Fruit fly (Drosophila melanogaster) whole organism, prepupa: Measurements from ENCODE around the gene CG3652.
A peak's percentile ranks its signal among the peaks of the same experiment; 100 is the strongest.

Experiments
- CG11902 ChIP-seq: fragments of 200-800 bp; sonication (Bioruptor generic); optimal IDR thresholded peaks from 3 replicates; lab custom pipeline; 2016; ENCODE audit warnings: missing biosample characterization, missing genetic modification characterization
- CG15336 ChIP-seq: fragments of 200-800 bp; sonication (Bioruptor generic); IDR thresholded peaks from 2 replicates; pipeline ENCODE4 v1.3.6; 2022; ENCODE audit warnings: missing biosample characterization, missing genetic modification characterization
- CG1621 ChIP-seq: fragments of 200-800 bp; sonication (Bioruptor generic); optimal IDR thresholded peaks from 3 replicates; lab custom pipeline; 2018; ENCODE audit warnings: missing biosample characterization, mild to moderate bottlenecking, missing genetic modification characterization
- CG3032 ChIP-seq: fragments of 200-800 bp; optimal IDR thresholded peaks from 2 replicates; lab custom pipeline; 2019; ENCODE audit warnings: missing biosample characterization, mild to moderate bottlenecking, missing genetic modification characterization, moderate library complexity
- CG34406 ChIP-seq: fragments of 200-800 bp; sonication (Bioruptor generic); optimal IDR thresholded peaks from 3 replicates; lab custom pipeline; 2016; ENCODE audit warnings: missing biosample characterization, missing genetic modification characterization
- CG4318 ChIP-seq: fragments of 200-800 bp; sonication (Bioruptor generic); optimal IDR thresholded peaks from 3 replicates; lab custom pipeline; 2017; ENCODE audit warnings: missing biosample characterization, mild to moderate bottlenecking, missing genetic modification characterization
- CG6163 ChIP-seq: fragments of 200-800 bp; sonication (Bioruptor generic); IDR thresholded peaks from 3 replicates; pipeline ENCODE4 v1.3.6; 2022; ENCODE audit warnings: missing biosample characterization, missing genetic modification characterization
- CG6276 ChIP-seq: fragments of 200-800 bp; sonication (Bioruptor generic); optimal IDR thresholded peaks from 2 replicates; lab custom pipeline; 2017; ENCODE audit warnings: missing biosample characterization, mild to moderate bottlenecking, missing genetic modification characterization
- CG6808 ChIP-seq: fragments of 200-800 bp; sonication (Bioruptor generic); optimal IDR thresholded peaks from 3 replicates; lab custom pipeline; 2017; ENCODE audit warnings: missing biosample characterization, missing genetic modification characterization, mild to moderate bottlenecking, moderate library complexity, missing genetic modification reagents
- CG6854 ChIP-seq: fragments of 200-800 bp; sonication (Bioruptor generic); optimal IDR thresholded peaks from 2 replicates; lab custom pipeline; 2017; ENCODE audit warnings: missing biosample characterization, mild to moderate bottlenecking, missing genetic modification characterization
- CG7368 ChIP-seq: fragments of 200-800 bp; sonication (Bioruptor generic); optimal IDR thresholded peaks from 3 replicates; lab custom pipeline; 2016; ENCODE audit warnings: missing biosample characterization, missing genetic modification characterization
- CG8119 ChIP-seq: fragments of 200-800 bp; sonication (Bioruptor generic); IDR thresholded peaks from 3 replicates; pipeline ENCODE4 v1.3.6; 2022; ENCODE audit warnings: missing biosample characterization, missing genetic modification characterization
- CG8319 ChIP-seq: fragments of 200-800 bp; sonication (Bioruptor generic); optimal IDR thresholded peaks from 3 replicates; lab custom pipeline; 2016; ENCODE audit warnings: missing biosample characterization, missing genetic modification characterization
- CG9139 ChIP-seq: fragments of 200-800 bp; sonication (Bioruptor generic); optimal IDR thresholded peaks from 3 replicates; lab custom pipeline; 2017; ENCODE audit warnings: missing biosample characterization, mild to moderate bottlenecking, missing genetic modification characterization
- Eip75B ChIP-seq: fragments of 200-800 bp; sonication (Bioruptor generic); optimal IDR thresholded peaks from 3 replicates; lab custom pipeline; 2016; ENCODE audit warnings: missing biosample characterization, missing genetic modification characterization
- Eip78C ChIP-seq: fragments of 200-800 bp; sonication (Bioruptor generic); peaks from one replicate; lab custom pipeline; 2016; ENCODE audit warnings: missing biosample characterization, missing genetic modification characterization
- Ets21C ChIP-seq: fragments of 200-800 bp; sonication (Bioruptor generic); optimal IDR thresholded peaks from 3 replicates; lab custom pipeline; 2016; ENCODE audit warnings: missing biosample characterization, missing genetic modification characterization
- Ets96B ChIP-seq: fragments of 200-800 bp; optimal IDR thresholded peaks from 2 replicates; lab custom pipeline; 2019; ENCODE audit warnings: missing biosample characterization, mild to moderate bottlenecking, missing genetic modification characterization, moderate library complexity
- Gug ChIP-seq: fragments of 200-800 bp; sonication (Bioruptor generic); IDR thresholded peaks from 2 replicates; pipeline ENCODE4 v1.3.6; 2022; ENCODE audit warnings: missing biosample characterization, missing genetic modification characterization
- Hr39 ChIP-seq: fragments of 200-800 bp; sonication (Bioruptor generic); optimal IDR thresholded peaks from 2 replicates; lab custom pipeline; 2016; ENCODE audit warnings: missing biosample characterization, missing genetic modification characterization
- Lpt ChIP-seq: fragments of 200-800 bp; sonication (Bioruptor generic); optimal IDR thresholded peaks from 3 replicates; lab custom pipeline; 2016; ENCODE audit warnings: missing biosample characterization, missing genetic modification characterization
- OdsH ChIP-seq: fragments of 200-800 bp; sonication (Bioruptor generic); optimal IDR thresholded peaks from 3 replicates; lab custom pipeline; 2016; ENCODE audit warnings: missing biosample characterization, missing genetic modification characterization
- cyc ChIP-seq: fragments of 200-800 bp; sonication (Bioruptor generic); optimal IDR thresholded peaks from 3 replicates; lab custom pipeline; 2016; ENCODE audit warnings: missing biosample characterization, missing genetic modification characterization
- dsx ChIP-seq: fragments of 200-800 bp; optimal IDR thresholded peaks from 3 replicates; lab custom pipeline; 2019; ENCODE audit warnings: missing biosample characterization, mild to moderate bottlenecking, missing genetic modification characterization, moderate library complexity; ENCODE audit not compliant: poor library complexity, severe bottlenecking
- eg ChIP-seq: fragments of 200-800 bp; sonication (Bioruptor generic); IDR thresholded peaks from 3 replicates; pipeline ENCODE4 v1.3.6; 2022; ENCODE audit warnings: missing biosample characterization, missing genetic modification characterization
- fkh ChIP-seq: fragments of 200-800 bp; sonication (Bioruptor generic); optimal IDR thresholded peaks from 3 replicates; lab custom pipeline; 2017; ENCODE audit warnings: missing biosample characterization, mild to moderate bottlenecking, missing genetic modification characterization, moderate library complexity
- lz ChIP-seq: fragments of 200-800 bp; sonication (Bioruptor generic); optimal IDR thresholded peaks from 3 replicates; lab custom pipeline; 2016; ENCODE audit warnings: missing biosample characterization, missing genetic modification characterization
- spab ChIP-seq: fragments of 200-800 bp; sonication (Bioruptor generic); optimal IDR thresholded peaks from 2 replicates; lab custom pipeline; 2017; ENCODE audit warnings: missing biosample characterization, mild to moderate bottlenecking, missing genetic modification characterization, missing genetic modification reagents
- ss ChIP-seq, 2 experiments: fragments of 200-800 bp; sonication (Bioruptor generic); optimal IDR thresholded peaks; 2 replicates in 1 of 2; 3 replicates in 1 of 2; lab custom pipeline; 2017 to 2018; ENCODE audit warnings: mild to moderate bottlenecking in 2 of 2, missing biosample characterization in 2 of 2, missing genetic modification characterization in 2 of 2, moderate library complexity in 1 of 2
- svp ChIP-seq: fragments of 200-800 bp; sonication (Bioruptor generic); peaks from one replicate; lab custom pipeline; 2016; ENCODE audit warnings: missing biosample characterization, missing genetic modification characterization

Gene CG3652

DNA sequence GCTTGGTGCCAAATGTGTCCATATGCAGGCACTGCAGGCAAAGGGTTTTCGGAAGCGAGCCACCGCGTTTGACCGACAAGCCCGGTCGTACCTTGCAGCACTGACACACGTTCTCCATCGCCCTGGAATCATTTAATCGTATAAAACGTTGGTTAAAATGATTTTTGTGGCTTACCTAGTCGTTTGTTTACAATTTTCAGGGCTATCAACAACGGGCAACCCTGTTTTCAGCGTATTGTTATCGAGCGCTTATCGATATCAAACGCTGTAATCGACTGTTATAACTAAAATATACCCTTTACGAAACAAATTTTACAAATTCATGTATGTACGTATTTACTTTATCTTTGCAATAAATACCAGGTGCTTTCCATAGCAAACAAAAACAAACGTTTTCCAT lies 11.2 kb downstream of the CG3652 start, which contains the start of gene CG17612:
TSS of gene CG17612 (minus strand) at position 214 of the 400 bp plus-strand sequence.
- TF ChIP-seq eg (GFP tag; lab: Robert Waterston, UW) (no peak), fkh (GFP tag; lab: Kevin White, UChicago) (peak; percentile 75)

DNA sequence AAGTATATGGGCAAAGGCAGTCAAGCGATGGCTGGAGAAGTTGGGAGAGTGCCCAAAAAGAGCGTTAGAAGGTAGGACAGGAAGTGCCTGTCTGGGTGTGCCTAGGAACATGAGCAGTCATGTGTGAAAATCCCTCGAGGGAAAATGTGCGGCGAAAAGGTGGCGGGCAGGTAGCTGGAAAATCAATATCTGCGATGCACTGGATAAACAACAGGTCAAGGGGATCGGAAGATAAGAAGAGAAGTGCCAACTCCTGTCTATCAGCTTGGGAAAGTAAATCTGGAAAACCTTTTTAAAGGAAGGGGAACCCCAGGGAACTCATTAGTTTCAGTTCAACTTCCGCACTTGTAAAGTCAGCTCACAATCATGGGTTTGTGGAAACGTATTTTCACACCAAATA lies 15.3 kb downstream of the CG3652 start:
- TF ChIP-seq CG34406 (GFP tag; lab: Kevin White, UChicago) (no peak), CG8319 (GFP tag; lab: Kevin White, UChicago) (no peak), Ets96B (tag; lab: Kevin White, UChicago) (no peak)

DNA sequence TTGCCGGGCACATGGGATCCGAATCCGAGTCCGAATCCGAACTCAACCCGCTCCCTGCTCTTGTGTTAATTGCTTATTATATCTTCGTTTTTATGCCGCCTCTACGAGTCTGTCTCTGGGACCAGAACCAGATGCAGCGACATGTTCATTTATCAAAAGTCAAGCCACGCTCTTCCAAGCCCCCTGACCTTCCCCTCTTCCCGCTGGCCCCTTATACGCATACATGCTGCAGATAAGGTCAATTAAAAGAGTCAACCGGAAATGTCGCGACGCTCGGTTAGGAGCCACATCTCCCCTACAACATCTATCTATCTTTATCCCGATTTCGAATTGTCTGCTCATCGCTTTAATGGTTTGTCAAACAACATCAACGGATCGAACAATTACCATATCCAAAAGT lies 15.9 kb downstream of the CG3652 start:
- TF ChIP-seq svp (GFP tag; lab: Kevin White, UChicago) (peak; percentile 55), CG1621 (tag; lab: Kevin White, UChicago) (no peak), Eip75B (no peak)
- TF ChIP-seq, all 60 proteins: peak for 1

- TF ChIP-seq CG15336 (GFP tag; lab: Robert Waterston, UW), result peak; percentile 25; the same call in 1 of the 2 replicates
- no peak for TF ChIP-seq CG4318 (GFP tag; lab: Kevin White, UChicago)
- TF ChIP-seq Lpt (GFP tag; lab: Kevin White, UChicago), result peak; percentile 56
- peak; percentile 2 for TF ChIP-seq Ets96B (tag; lab: Kevin White, UChicago)
- peak; percentile 45; the same call in 2 of the 3 replicates for TF ChIP-seq CG8119 (GFP tag; lab: Robert Waterston, UW)
- TF ChIP-seq CG9139 (GFP tag; lab: Kevin White, UChicago), result peak; percentile 20
- TF ChIP-seq fkh (GFP tag; lab: Kevin White, UChicago), result peak; percentile 82
- TF ChIP-seq CG6276, result peak; percentile 50
- TF ChIP-seq dsx (GFP tag; lab: Kevin White, UChicago), result peak; percentile 19
- peak; percentile 47 for TF ChIP-seq spab
- TF ChIP-seq svp (GFP tag; lab: Kevin White, UChicago), result no peak
- TF ChIP-seq CG6808 (GFP tag; lab: Kevin White, UChicago), result peak; percentile 68
- TF ChIP-seq CG3032 (tag; lab: Kevin White, UChicago), result peak; percentile 9
- TF ChIP-seq CG6163, result peak; percentile 16; the same call in 1 of the 3 replicates
- TF ChIP-seq eg (GFP tag; lab: Robert Waterston, UW), result peak; percentile 65; the same call in 2 of the 3 replicates
- TF ChIP-seq CG6854 (GFP tag; lab: Kevin White, UChicago), result peak; percentile 40
- TF ChIP-seq Gug (GFP tag; lab: Robert Waterston, UW), result no peak
- TF ChIP-seq ss (GFP tag; optimal IDR thresholded peaks at IDR 0.05; lab: Kevin White, UChicago), result peak; percentile 51 to 63
- TF ChIP-seq Hr39 (GFP tag; lab: Kevin White, UChicago), result no peak
- peak; percentile 64 for TF ChIP-seq Eip78C (GFP tag; lab: Kevin White, UChicago)
- TF ChIP-seq CG7368 (GFP tag; lab: Kevin White, UChicago), result no peak
- TF ChIP-seq CG11902 (GFP tag; lab: Kevin White, UChicago), result no peak
- TF ChIP-seq OdsH (GFP tag; lab: Kevin White, UChicago), result no peak
- TF ChIP-seq cyc (GFP tag; lab: Kevin White, UChicago), result no peak
Observed at dm6 chr2L:4375035-4376009, 18.4 kb downstream of the CG3652 start.

DNA sequence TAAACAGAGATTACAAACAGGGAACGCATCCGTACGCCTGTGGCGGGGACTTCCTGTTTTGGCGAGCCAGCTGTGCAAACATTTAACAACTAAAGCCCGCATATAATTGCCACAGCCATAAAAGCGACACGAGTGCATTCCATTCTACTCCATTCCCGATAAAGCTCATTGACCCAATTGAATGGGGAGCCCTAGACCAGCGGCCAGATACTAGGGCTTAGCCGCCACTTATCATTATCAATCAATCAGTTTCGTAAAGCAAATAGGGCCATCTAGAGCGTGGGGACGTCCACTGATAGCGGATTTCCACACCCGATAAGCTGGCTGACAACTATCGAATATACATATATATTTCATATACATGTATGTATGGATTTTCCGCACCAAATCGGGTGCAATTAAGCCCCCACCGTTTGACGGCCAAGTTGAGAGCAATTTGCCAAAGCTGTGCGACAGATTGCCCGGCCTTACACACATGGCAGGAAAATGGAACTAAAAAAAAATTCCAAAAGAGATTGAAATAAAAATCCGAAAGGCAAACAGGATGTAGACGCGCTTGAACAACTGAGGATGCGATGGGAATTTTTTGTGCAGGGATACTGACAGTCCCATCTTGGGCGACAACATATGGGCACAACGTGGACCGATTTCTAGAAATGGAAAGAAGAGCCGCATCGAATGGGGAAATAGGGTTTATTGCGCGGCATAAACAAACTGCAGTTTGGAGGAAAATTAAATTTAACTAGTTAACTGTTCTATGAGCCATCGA lies 20.7 kb downstream of the CG3652 start:
- TF ChIP-seq fkh (GFP tag; lab: Kevin White, UChicago) (peak; percentile 29), lz (GFP tag; lab: Kevin White, UChicago) (no peak), Ets21C (GFP tag; lab: Kevin White, UChicago) (no peak), svp (GFP tag; lab: Kevin White, UChicago) (peak; percentile 25)
